Worm (Caenorhabditis elegans) whole organism, L2 larva: ENCODE data around the gene dod-17.
A peak's percentile ranks its signal among the peaks of the same experiment; 100 is the strongest.

Experiments
- C34F6.9 ChIP-seq: fragments of 150-350 bp; optimal IDR thresholded peaks from 2 replicates; lab custom pipeline; 2014; ENCODE audit warnings: missing biosample characterization, missing genetic modification characterization
- Y55F3AM.14 ChIP-seq: fragments of 200-800 bp; sonication (Bioruptor generic); optimal IDR thresholded peaks from 2 replicates; lab custom pipeline; 2018; ENCODE audit warnings: mild to moderate bottlenecking, missing genetic modification characterization, missing compliant biosample characterization
- alr-1 ChIP-seq: fragments of 150-350 bp; optimal IDR thresholded peaks from 2 replicates; lab custom pipeline; 2014; ENCODE audit warnings: missing biosample characterization, missing genetic modification characterization
- blmp-1 ChIP-seq: sonication (generic microtip); optimal IDR thresholded peaks from 2 replicates; lab custom pipeline; 2017; ENCODE audit warnings: missing genetic modification characterization, mild to moderate bottlenecking, missing compliant biosample characterization, antibody characterized with exemption, moderate library complexity; ENCODE audit not compliant: insufficient read depth
- ceh-16 ChIP-seq: fragments of 150-350 bp; optimal IDR thresholded peaks from 2 replicates; lab custom pipeline; 2014; ENCODE audit warnings: missing biosample characterization, missing genetic modification characterization
- ceh-82 ChIP-seq: fragments of 150-350 bp; optimal IDR thresholded peaks from 2 replicates; lab custom pipeline; 2014; ENCODE audit warnings: missing biosample characterization, missing genetic modification characterization
- crh-2 ChIP-seq: sonication (generic microtip); optimal IDR thresholded peaks from 2 replicates; lab custom pipeline; 2017; ENCODE audit warnings: missing biosample characterization, missing genetic modification characterization
- dmd-4 ChIP-seq: sonication (generic microtip); optimal IDR thresholded peaks from 2 replicates; lab custom pipeline; 2017; ENCODE audit warnings: missing biosample characterization, missing genetic modification characterization
- elt-1 ChIP-seq: fragments of 150-350 bp; optimal IDR thresholded peaks from 2 replicates; lab custom pipeline; 2014; ENCODE audit warnings: missing biosample characterization, missing genetic modification characterization
- elt-3 ChIP-seq: sonication (generic microtip); optimal IDR thresholded peaks from 2 replicates; lab custom pipeline; 2017; ENCODE audit warnings: missing biosample characterization, missing genetic modification characterization
- fos-1 ChIP-seq: fragments of 150-350 bp; optimal IDR thresholded peaks from 2 replicates; lab custom pipeline; 2014; ENCODE audit warnings: missing biosample characterization, missing genetic modification characterization
- gmeb-1 ChIP-seq: fragments of 150-350 bp; optimal IDR thresholded peaks from 2 replicates; lab custom pipeline; 2014; ENCODE audit warnings: missing biosample characterization, missing genetic modification characterization
- lin-11 ChIP-seq: fragments of 150-350 bp; sonication (generic microtip); optimal IDR thresholded peaks from 2 replicates; lab custom pipeline; 2014; ENCODE audit warnings: missing biosample characterization, missing genetic modification characterization, inconsistent platforms, mixed read lengths
- lsy-2 ChIP-seq, 2 experiments: fragments of 150-350 bp in 1 of 2; sonication (generic microtip) in 1 of 2; optimal IDR thresholded peaks; 2 replicates each; lab custom pipeline; 2014 to 2017; ENCODE audit warnings: missing biosample characterization in 2 of 2, missing genetic modification characterization in 2 of 2
- mab-5 ChIP-seq: fragments of 150-350 bp; optimal IDR thresholded peaks from 2 replicates; lab custom pipeline; 2014; ENCODE audit warnings: missing biosample characterization, missing genetic modification characterization
- mdl-1 ChIP-seq, 2 experiments: fragments of 150-350 bp in 1 of 2; sonication (generic microtip) in 1 of 2; optimal IDR thresholded peaks; 2 replicates each; lab custom pipeline; 2017; ENCODE audit warnings: missing biosample characterization in 2 of 2, missing genetic modification characterization in 2 of 2
- nhr-10 ChIP-seq: sonication (generic microtip); optimal IDR thresholded peaks from 2 replicates; lab custom pipeline; 2017; ENCODE audit warnings: missing biosample characterization, missing genetic modification characterization
- nhr-129 ChIP-seq: fragments of 150-350 bp; optimal IDR thresholded peaks from 2 replicates; lab custom pipeline; 2014; ENCODE audit warnings: missing biosample characterization, missing genetic modification characterization
- nhr-21 ChIP-seq: fragments of 150-350 bp; optimal IDR thresholded peaks from 2 replicates; lab custom pipeline; 2014; ENCODE audit warnings: missing biosample characterization, missing genetic modification characterization
- nhr-237 ChIP-seq: fragments of 150-350 bp; optimal IDR thresholded peaks from 2 replicates; lab custom pipeline; 2014; ENCODE audit warnings: missing biosample characterization, missing genetic modification characterization
- nhr-6 ChIP-seq: fragments of 150-350 bp; optimal IDR thresholded peaks from 2 replicates; lab custom pipeline; 2014; ENCODE audit warnings: missing biosample characterization, missing genetic modification characterization
- nhr-77 ChIP-seq: fragments of 150-350 bp; optimal IDR thresholded peaks from 2 replicates; lab custom pipeline; 2014; ENCODE audit warnings: missing biosample characterization, missing genetic modification characterization
- sem-4 ChIP-seq: fragments of 150-350 bp; optimal IDR thresholded peaks from 2 replicates; lab custom pipeline; 2014; ENCODE audit warnings: missing biosample characterization, missing genetic modification reagents, missing genetic modification characterization
- sma-3 ChIP-seq: sonication (generic microtip); optimal IDR thresholded peaks from 2 replicates; lab custom pipeline; 2016; ENCODE audit warnings: missing genetic modification reagents, missing genetic modification characterization, missing compliant biosample characterization
- sma-9 ChIP-seq, 2 experiments: fragments of 150-350 bp in 1 of 2; sonication (generic microtip) in 1 of 2; optimal IDR thresholded peaks; 2 replicates each; lab custom pipeline; 2014 to 2016; ENCODE audit warnings: missing genetic modification characterization in 2 of 2, mild to moderate bottlenecking in 1 of 2, missing biosample characterization in 1 of 2, missing compliant biosample characterization in 1 of 2, missing genetic modification reagents in 1 of 2, moderate library complexity in 1 of 2
- snpc-4 ChIP-seq: fragments of 150-350 bp; optimal IDR thresholded peaks from 2 replicates; lab custom pipeline; 2014; ENCODE audit warnings: missing biosample characterization, missing genetic modification characterization
- unc-39 ChIP-seq: fragments of 150-350 bp; optimal IDR thresholded peaks from 2 replicates; lab custom pipeline; 2014; ENCODE audit warnings: missing biosample characterization, missing genetic modification characterization
- unc-62 ChIP-seq: fragments of 150-350 bp; optimal IDR thresholded peaks from 2 replicates; lab custom pipeline; 2014; ENCODE audit warnings: missing biosample characterization, missing genetic modification reagents, missing genetic modification characterization
- zag-1 ChIP-seq: fragments of 150-350 bp; optimal IDR thresholded peaks from 2 replicates; lab custom pipeline; 2014; ENCODE audit warnings: missing biosample characterization, missing genetic modification characterization
- ztf-11 ChIP-seq: sonication (generic microtip); optimal IDR thresholded peaks from 2 replicates; lab custom pipeline; 2017; ENCODE audit warnings: missing biosample characterization, missing genetic modification characterization
- ztf-4 ChIP-seq: fragments of 150-350 bp; optimal IDR thresholded peaks from 2 replicates; lab custom pipeline; 2014; ENCODE audit warnings: missing biosample characterization, missing genetic modification characterization

The dod-17 gene

DNA sequence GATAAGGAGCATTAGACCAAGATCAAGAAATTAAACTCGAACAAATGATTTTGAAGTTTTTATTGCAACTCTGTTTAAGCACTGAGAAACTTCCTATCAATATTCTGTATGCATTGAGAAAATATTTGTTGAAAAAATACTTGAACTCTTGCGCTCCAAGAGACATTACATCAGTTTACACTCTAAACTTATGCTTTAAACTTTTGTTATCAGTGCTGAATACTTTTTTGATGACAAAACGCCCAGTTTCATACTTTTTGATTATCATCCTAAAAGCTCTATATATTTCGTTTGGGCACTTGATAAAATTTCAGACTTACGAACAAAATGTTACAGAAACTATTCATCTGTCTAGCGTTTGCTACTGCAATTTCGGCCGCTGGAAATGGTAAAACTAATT, at the start of gene dod-17:
Gene dod-17, plus strand, starts transcription at position 323 of the 400 bp plus-strand sequence.
- TF ChIP-seq ceh-82 (tag; lab: Kevin White, UChicago) (no peak), fos-1 (tag; lab: Kevin White, UChicago) (peak; percentile 56), mab-5 (tag; lab: Kevin White, UChicago) (no peak)

- TF ChIP-seq ztf-11 = no peak
- no peak for TF ChIP-seq mdl-1 (tag; optimal IDR thresholded peaks at IDR 0.05; lab: Kevin White, UChicago)
- TF ChIP-seq nhr-10 (tag; lab: Kevin White, UChicago) = no peak
- no peak for TF ChIP-seq zag-1 (tag; lab: Kevin White, UChicago)
- TF ChIP-seq blmp-1 (tag; lab: Kevin White, UChicago) = no peak
Measured at ce11 chrIV:12926639-12927038, 49.5 kb upstream of the dod-17 start, which contains the start of gene srlf-5. srlf-5 (minus strand) TSS chrIV:12926739.

DNA sequence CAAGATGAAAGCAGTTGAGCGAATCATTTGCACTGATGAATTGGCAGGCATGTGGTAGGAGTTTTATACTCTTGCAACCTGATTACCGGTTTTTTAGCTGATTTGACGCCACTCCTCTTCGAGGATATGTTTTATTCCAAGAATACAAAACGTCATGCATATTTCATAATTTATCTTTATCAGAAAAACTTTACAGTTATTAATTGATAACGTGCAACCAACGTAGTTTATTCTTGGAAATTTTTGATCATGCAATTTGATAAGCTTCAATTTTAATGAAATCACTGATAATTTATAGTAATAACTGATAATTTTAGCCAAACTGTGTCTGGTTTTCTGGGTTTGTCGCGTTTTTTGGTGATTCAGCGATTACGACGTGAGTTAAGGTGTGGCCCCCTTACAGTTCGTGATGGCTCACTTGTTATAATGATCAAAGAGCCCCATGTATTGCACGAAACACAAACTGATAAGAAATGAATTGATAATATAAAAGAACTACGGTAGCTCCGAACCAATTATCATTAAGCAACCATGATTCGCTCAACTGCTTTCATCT, 39.8 kb upstream of the dod-17 start, which contains the start of the genes cld-1 and dod-21:
Gene cld-1, minus strand, starts transcription at position 51 of the 556 bp plus-strand sequence.
Gene dod-21, plus strand, starts transcription at position 518 of the 556 bp plus-strand sequence.
- TF ChIP-seq sma-3 (peak; percentile 52), zag-1 (tag; lab: Kevin White, UChicago) (no peak), unc-39 (tag; lab: Kevin White, UChicago) (no peak), sem-4 (no peak), ceh-82 (tag; lab: Kevin White, UChicago) (no peak), ztf-4 (tag; lab: Kevin White, UChicago) (no peak), ceh-16 (no peak), dmd-4 (no peak), crh-2 (tag; lab: Kevin White, UChicago) (peak; percentile 41), C34F6.9 (tag; lab: Kevin White, UChicago) (no peak), nhr-6 (tag; lab: Kevin White, UChicago) (no peak), elt-3 (tag; lab: Kevin White, UChicago) (no peak), alr-1 (no peak), sma-9 (GFP tag; optimal IDR thresholded peaks at IDR 0.05; lab: Kevin White, UChicago) (peak; percentile 67), sma-9 (tag; optimal IDR thresholded peaks at IDR 0.05; lab: Kevin White, UChicago) (no peak), gmeb-1 (peak; percentile 24), fos-1 (tag; lab: Kevin White, UChicago) (peak; percentile 90), ztf-11 (no peak)
- TF ChIP-seq, all 48 proteins: peak for 5

- TF ChIP-seq zag-1 (tag; lab: Kevin White, UChicago) = no peak
- TF ChIP-seq elt-1 (tag; lab: Kevin White, UChicago) = no peak
- no peak for TF ChIP-seq mab-5 (tag; lab: Kevin White, UChicago)
- no peak for TF ChIP-seq unc-62 (GFP tag; lab: Kevin White, UChicago)
- no peak for TF ChIP-seq lin-11 (tag; lab: Kevin White, UChicago)
- TF ChIP-seq gmeb-1 = no peak
- no peak for TF ChIP-seq nhr-129 (tag; lab: Kevin White, UChicago)
Measured at ce11 chrIV:12941254-12941653, 34.8 kb upstream of the dod-17 start, which contains the start of gene dod-24. dod-24 (minus strand) TSS chrIV:12941354.

DNA sequence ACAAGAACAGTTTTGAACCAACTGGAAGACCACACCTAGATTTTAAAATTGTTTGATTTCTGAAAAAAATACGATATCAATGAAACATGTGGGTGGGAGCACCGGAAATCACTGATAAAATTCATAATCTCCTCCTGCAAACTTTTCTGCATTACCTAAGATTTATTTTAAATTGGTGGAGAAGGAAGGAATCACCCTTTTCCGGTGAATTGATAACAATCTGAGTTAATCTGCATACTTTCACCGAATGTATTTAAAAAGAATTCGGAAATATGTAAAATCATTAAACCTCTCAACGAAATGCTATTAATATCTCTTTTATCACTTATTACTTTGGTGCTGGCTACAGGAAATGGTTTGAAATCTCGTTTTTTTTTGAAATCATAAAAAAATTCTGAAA, 33.5 kb upstream of the dod-17 start, which contains the start of gene dct-19:
Gene dct-19, plus strand, starts transcription at position 301 of the 400 bp plus-strand sequence.
- no peak for TF ChIP-seq nhr-237 (tag; lab: Kevin White, UChicago)
- no peak for TF ChIP-seq snpc-4 (tag; lab: Kevin White, UChicago)
- no peak for TF ChIP-seq Y55F3AM.14 (GFP tag; lab: Kevin White, UChicago)
- no peak for TF ChIP-seq sma-9 (GFP tag; optimal IDR thresholded peaks at IDR 0.05; lab: Kevin White, UChicago)
- no peak for TF ChIP-seq sma-9 (tag; optimal IDR thresholded peaks at IDR 0.05; lab: Kevin White, UChicago)
- TF ChIP-seq nhr-10 (tag; lab: Kevin White, UChicago) = no peak
- no peak for TF ChIP-seq ceh-82 (tag; lab: Kevin White, UChicago)
- TF ChIP-seq crh-2 (tag; lab: Kevin White, UChicago) = no peak
- TF ChIP-seq lsy-2 (tag; optimal IDR thresholded peaks at IDR 0.05; lab: Kevin White, UChicago) = no peak
- no peak for TF ChIP-seq nhr-77 (tag; lab: Kevin White, UChicago)
- no peak for TF ChIP-seq nhr-21 (tag; lab: Kevin White, UChicago)
